Worm (Caenorhabditis elegans) whole organism, mixed stage, embryonic: ENCODE results near the gene mrps-28.

Experiments
- M03D4.4 ChIP-seq: sonication (generic microtip); optimal IDR thresholded peaks from 2 replicates; lab custom pipeline; 2017; ENCODE audit warnings: mild to moderate bottlenecking, missing genetic modification characterization, missing compliant biosample characterization
- bed-3 ChIP-seq: fragments of 200-800 bp; sonication (Bioruptor generic); optimal IDR thresholded peaks from 3 replicates; lab custom pipeline; 2018; ENCODE audit warnings: mild to moderate bottlenecking, missing genetic modification characterization, moderate library complexity, missing compliant biosample characterization
- blmp-1 ChIP-seq: fragments of 150-350 bp; optimal IDR thresholded peaks from 2 replicates; lab custom pipeline; 2014; ENCODE audit warnings: missing biosample characterization, missing genetic modification characterization
- ceh-39 ChIP-seq: fragments of 150-350 bp; optimal IDR thresholded peaks from 2 replicates; lab custom pipeline; 2014; ENCODE audit warnings: missing biosample characterization, missing genetic modification characterization
- ceh-43 ChIP-seq: fragments of 200-800 bp; sonication (Bioruptor generic); optimal IDR thresholded peaks from 2 replicates; lab custom pipeline; 2018; ENCODE audit warnings: mild to moderate bottlenecking, missing genetic modification characterization, moderate library complexity, missing compliant biosample characterization
- ceh-83 ChIP-seq: fragments of 200-800 bp; sonication (Bioruptor generic); optimal IDR thresholded peaks from 2 replicates; lab custom pipeline; 2018; ENCODE audit warnings: mild to moderate bottlenecking, missing genetic modification characterization, missing compliant biosample characterization
- ces-1 ChIP-seq: fragments of 150-350 bp; optimal IDR thresholded peaks from 2 replicates; lab custom pipeline; 2014; ENCODE audit warnings: missing biosample characterization, missing genetic modification reagents, missing genetic modification characterization
- cnd-1 ChIP-seq: fragments of 200-800 bp; sonication (Bioruptor generic); optimal IDR thresholded peaks from 2 replicates; lab custom pipeline; 2018; ENCODE audit warnings: mild to moderate bottlenecking, missing genetic modification characterization, missing compliant biosample characterization
- drap-1 ChIP-seq: fragments of 200-800 bp; sonication (Bioruptor generic); optimal IDR thresholded peaks from 3 replicates; lab custom pipeline; 2018; ENCODE audit warnings: mild to moderate bottlenecking, missing genetic modification characterization, missing compliant biosample characterization
- elt-1 ChIP-seq: sonication (generic microtip); optimal IDR thresholded peaks from 2 replicates; lab custom pipeline; 2017; ENCODE audit warnings: missing genetic modification characterization, mild to moderate bottlenecking, missing compliant biosample characterization, antibody characterized with exemption, moderate library complexity, borderline replicate concordance; ENCODE audit not compliant: insufficient read depth
- elt-3 ChIP-seq: fragments of 150-350 bp; optimal IDR thresholded peaks from 2 replicates; lab custom pipeline; 2014; ENCODE audit warnings: missing biosample characterization, missing genetic modification characterization
- flh-1 ChIP-seq: fragments of 200-800 bp; sonication (Bioruptor generic); optimal IDR thresholded peaks from 2 replicates; lab custom pipeline; 2018; ENCODE audit warnings: mild to moderate bottlenecking, missing genetic modification characterization, moderate library complexity, missing compliant biosample characterization
- ham-2 ChIP-seq: fragments of 200-800 bp; sonication (Bioruptor generic); optimal IDR thresholded peaks from 2 replicates; lab custom pipeline; 2018; ENCODE audit warnings: mild to moderate bottlenecking, missing genetic modification characterization, missing compliant biosample characterization
- hlh-1 ChIP-seq: fragments of 150-350 bp; optimal IDR thresholded peaks from 2 replicates; lab custom pipeline; 2014; ENCODE audit warnings: missing biosample characterization, missing genetic modification reagents, missing genetic modification characterization
- lin-13 ChIP-seq: fragments of 150-350 bp; optimal IDR thresholded peaks from 2 replicates; lab custom pipeline; 2014; ENCODE audit warnings: missing biosample characterization, missing genetic modification characterization
- lin-32 ChIP-seq: fragments of 200-800 bp; sonication (Bioruptor generic); optimal IDR thresholded peaks from 2 replicates; lab custom pipeline; 2018; ENCODE audit warnings: mild to moderate bottlenecking, missing genetic modification characterization, missing compliant biosample characterization
- lsy-2 ChIP-seq: fragments of 150-350 bp; optimal IDR thresholded peaks from 2 replicates; lab custom pipeline; 2014; ENCODE audit warnings: missing biosample characterization, missing genetic modification characterization
- mab-5 ChIP-seq: fragments of 150-350 bp; optimal IDR thresholded peaks from 2 replicates; lab custom pipeline; 2014; ENCODE audit warnings: missing biosample characterization, missing genetic modification characterization
- mep-1 ChIP-seq: fragments of 150-350 bp; optimal IDR thresholded peaks from 2 replicates; lab custom pipeline; 2017; ENCODE audit warnings: missing biosample characterization, missing genetic modification reagents, missing genetic modification characterization, inconsistent platforms
- mls-2 ChIP-seq: sonication (generic microtip); optimal IDR thresholded peaks from 2 replicates; lab custom pipeline; 2016; ENCODE audit warnings: mild to moderate bottlenecking, missing genetic modification characterization, moderate library complexity, missing compliant biosample characterization
- nhr-12 ChIP-seq: fragments of 150-350 bp; optimal IDR thresholded peaks from 2 replicates; lab custom pipeline; 2014; ENCODE audit warnings: missing biosample characterization, missing genetic modification characterization
- nhr-2 ChIP-seq: fragments of 150-350 bp; optimal IDR thresholded peaks from 2 replicates; lab custom pipeline; 2014; ENCODE audit warnings: missing biosample characterization, missing genetic modification characterization
- nhr-237 ChIP-seq: fragments of 150-350 bp; optimal IDR thresholded peaks from 2 replicates; lab custom pipeline; 2014; ENCODE audit warnings: missing biosample characterization, missing genetic modification characterization
- nhr-28 ChIP-seq: fragments of 150-350 bp; optimal IDR thresholded peaks from 2 replicates; lab custom pipeline; 2014; ENCODE audit warnings: missing biosample characterization, missing genetic modification characterization
- nhr-76 ChIP-seq: sonication (generic microtip); optimal IDR thresholded peaks from 2 replicates; lab custom pipeline; 2017; ENCODE audit warnings: missing biosample characterization, missing genetic modification characterization
- pha-4 ChIP-seq: fragments of 150-350 bp; optimal IDR thresholded peaks from 2 replicates; lab custom pipeline; 2018; ENCODE audit warnings: missing biosample characterization, missing genetic modification reagents, missing genetic modification characterization
- sem-2 ChIP-seq: fragments of 200-800 bp; sonication (Bioruptor generic); optimal IDR thresholded peaks from 2 replicates; lab custom pipeline; 2018; ENCODE audit warnings: mild to moderate bottlenecking, missing genetic modification characterization, missing compliant biosample characterization
- snpc-4 ChIP-seq: fragments of 150-350 bp; optimal IDR thresholded peaks from 2 replicates; lab custom pipeline; 2014; ENCODE audit warnings: missing biosample characterization, missing genetic modification characterization
- sptf-1 ChIP-seq: sonication (generic microtip); optimal IDR thresholded peaks from 2 replicates; lab custom pipeline; 2017; ENCODE audit warnings: mild to moderate bottlenecking, missing genetic modification characterization, moderate library complexity, missing compliant biosample characterization
- tbx-8 ChIP-seq: fragments of 200-800 bp; sonication (Bioruptor generic); optimal IDR thresholded peaks from 2 replicates; lab custom pipeline; 2018; ENCODE audit warnings: mild to moderate bottlenecking, missing genetic modification characterization, moderate library complexity, missing compliant biosample characterization
- unc-120 ChIP-seq: sonication (generic microtip); optimal IDR thresholded peaks from 2 replicates; lab custom pipeline; 2017; ENCODE audit warnings: missing genetic modification characterization, missing compliant biosample characterization; ENCODE audit not compliant: poor library complexity, severe bottlenecking
- unc-39 ChIP-seq: fragments of 150-350 bp; optimal IDR thresholded peaks from 2 replicates; lab custom pipeline; 2014; ENCODE audit warnings: missing biosample characterization, missing genetic modification characterization
- unc-62 ChIP-seq: fragments of 150-350 bp; optimal IDR thresholded peaks from 2 replicates; lab custom pipeline; 2014; ENCODE audit warnings: missing biosample characterization, missing genetic modification reagents, missing genetic modification characterization
- zip-8 ChIP-seq: fragments of 150-350 bp; optimal IDR thresholded peaks from 2 replicates; lab custom pipeline; 2014; ENCODE audit warnings: missing biosample characterization, missing genetic modification characterization
- ztf-11 ChIP-seq: fragments of 150-350 bp; optimal IDR thresholded peaks from 2 replicates; lab custom pipeline; 2014; ENCODE audit warnings: missing biosample characterization, missing genetic modification characterization

Gene mrps-28

DNA sequence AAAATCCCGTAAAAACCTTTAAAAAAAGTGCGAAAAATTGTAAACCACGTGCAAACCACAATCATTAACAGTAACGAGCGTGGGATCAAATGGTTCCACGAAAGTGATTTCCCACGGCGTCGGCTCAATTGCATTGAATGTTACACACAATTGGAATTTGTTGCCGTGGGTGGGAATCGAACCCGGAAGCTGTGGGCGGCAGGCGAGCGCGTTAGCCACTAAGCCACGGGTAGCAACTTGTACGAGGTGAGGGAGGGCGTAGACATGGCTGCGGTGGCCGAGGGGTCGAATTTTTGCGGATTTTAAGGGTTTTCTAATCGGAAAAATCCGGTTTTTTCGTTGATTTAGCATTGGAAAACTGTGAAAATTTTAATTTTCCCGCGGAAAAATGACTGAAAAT is 1.0 kb upstream of the mrps-28 start:
- TF ChIP-seq pha-4 (peak; percentile 95), ztf-11 (tag; lab: Kevin White, UChicago) (peak; percentile 93), bed-3 (GFP tag; lab: Kevin White, UChicago) (peak; percentile 95), unc-39 (tag; lab: Kevin White, UChicago) (peak; percentile 56), nhr-2 (tag; lab: Kevin White, UChicago) (no peak), unc-120 (tag; lab: Kevin White, UChicago) (peak; percentile 98), ceh-83 (GFP tag; lab: Kevin White, UChicago) (peak; percentile 99), nhr-237 (tag; lab: Kevin White, UChicago) (peak; percentile 63), mep-1 (tag; lab: Kevin White, UChicago) (peak; percentile 90), tbx-8 (peak; percentile 97), ham-2 (GFP tag; lab: Kevin White, UChicago) (peak; percentile 99), unc-62 (peak; percentile 72), mls-2 (tag; lab: Kevin White, UChicago) (peak; percentile 99), blmp-1 (tag; lab: Kevin White, UChicago) (no peak), snpc-4 (no peak), lsy-2 (tag; lab: Kevin White, UChicago) (peak; percentile 82), nhr-76 (peak; percentile 9), nhr-12 (tag; lab: Kevin White, UChicago) (peak; percentile 49), ceh-43 (peak; percentile 97), ceh-39 (tag; lab: Kevin White, UChicago) (peak; percentile 19), M03D4.4 (tag; lab: Kevin White, UChicago) (peak; percentile 98), lin-32 (GFP tag; lab: Kevin White, UChicago) (peak; percentile 98), mab-5 (tag; lab: Kevin White, UChicago) (no peak), hlh-1 (tag; lab: Kevin White, UChicago) (peak; percentile 51), zip-8 (tag; lab: Kevin White, UChicago) (no peak), nhr-28 (tag; lab: Kevin White, UChicago) (peak; percentile 87), sptf-1 (tag; lab: Kevin White, UChicago) (peak; percentile 99), elt-1 (tag; lab: Kevin White, UChicago) (peak; percentile 42), sem-2 (peak; percentile 96), ces-1 (GFP tag; lab: Kevin White, UChicago) (peak; percentile 64), cnd-1 (peak; percentile 98), lin-13 (peak; percentile 96), flh-1 (GFP tag; lab: Kevin White, UChicago) (peak; percentile 97), elt-3 (tag; lab: Kevin White, UChicago) (peak; percentile 44), drap-1 (peak; percentile 100)

DNA sequence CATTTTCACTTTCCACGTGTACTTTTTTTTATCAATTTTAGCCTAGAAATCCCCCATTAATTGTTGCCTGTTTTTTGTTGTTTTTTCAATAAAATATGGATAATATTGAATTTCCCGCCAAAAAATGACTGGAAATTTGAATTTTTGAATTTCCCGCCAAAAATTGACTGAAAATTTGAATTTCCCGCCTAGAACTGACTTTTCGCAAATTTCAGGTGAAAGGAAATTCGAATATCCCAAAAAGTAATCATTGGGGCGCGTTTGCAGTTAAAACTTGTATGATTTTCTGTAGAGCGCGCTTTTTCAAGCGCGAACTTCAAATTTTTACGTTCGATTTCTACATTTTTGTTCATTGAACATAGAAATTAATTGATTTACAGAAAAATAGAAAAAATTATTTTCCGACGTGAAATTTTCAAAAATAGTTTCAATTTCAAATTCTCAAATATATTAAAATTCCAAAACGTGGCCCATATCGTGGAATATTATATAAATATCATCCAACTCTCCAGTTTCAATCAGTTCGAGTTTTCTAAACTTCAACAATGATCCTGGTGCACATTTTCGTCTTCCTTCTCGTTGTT is 1.6 kb downstream of the mrps-28 start, which contains the start of gene Y43F8C.9:
Y43F8C.9 (plus strand) TSS at position 534 of the 584 bp plus-strand sequence.
- no peak for TF ChIP-seq unc-120 (tag; lab: Kevin White, UChicago)
- TF ChIP-seq M03D4.4 (tag; lab: Kevin White, UChicago) = no peak
- no peak for TF ChIP-seq sem-2

DNA sequence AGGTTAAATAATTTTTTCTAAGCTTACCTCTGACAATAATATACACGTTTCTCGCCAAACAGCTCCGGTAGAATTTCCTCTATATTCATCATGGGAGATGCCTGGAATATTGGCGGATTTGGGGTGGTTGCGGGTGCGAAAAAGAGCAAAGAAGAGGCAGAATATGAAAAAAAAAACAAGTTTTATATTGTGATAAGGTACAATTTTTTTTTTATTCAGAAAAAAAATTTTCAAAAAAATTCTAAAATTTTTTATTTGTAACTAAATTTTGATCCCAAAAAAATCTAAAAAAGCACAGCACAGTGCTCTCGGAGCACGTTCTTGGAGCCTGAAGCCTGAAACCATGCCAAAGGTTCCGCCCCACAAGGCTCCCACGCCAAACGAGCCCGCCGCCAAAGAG is 11.1 kb downstream of the mrps-28 start, which contains the start of gene dmd-3:
dmd-3 (minus strand) TSS at position 101 of the 400 bp plus-strand sequence.
- no peak for TF ChIP-seq mep-1 (tag; lab: Kevin White, UChicago)
- TF ChIP-seq cnd-1 = no peak
- TF ChIP-seq tbx-8 = no peak
- TF ChIP-seq mls-2 (tag; lab: Kevin White, UChicago) = no peak
- TF ChIP-seq pha-4 = no peak
- no peak for TF ChIP-seq elt-3 (tag; lab: Kevin White, UChicago)
- TF ChIP-seq lsy-2 (tag; lab: Kevin White, UChicago) = no peak
- TF ChIP-seq bed-3 (GFP tag; lab: Kevin White, UChicago) = no peak
- no peak for TF ChIP-seq nhr-28 (tag; lab: Kevin White, UChicago)
- no peak for TF ChIP-seq ceh-43
- TF ChIP-seq nhr-237 (tag; lab: Kevin White, UChicago) = no peak
- no peak for TF ChIP-seq ces-1 (GFP tag; lab: Kevin White, UChicago)
- no peak for TF ChIP-seq sptf-1 (tag; lab: Kevin White, UChicago)
- TF ChIP-seq flh-1 (GFP tag; lab: Kevin White, UChicago) = no peak
- TF ChIP-seq elt-1 (tag; lab: Kevin White, UChicago) = no peak
- no peak for TF ChIP-seq drap-1
- no peak for TF ChIP-seq ztf-11 (tag; lab: Kevin White, UChicago)
- TF ChIP-seq sem-2 = no peak
